Fruit fly (Drosophila melanogaster): Measurements from ENCODE around the gene IntS9.

dm6 chr3L:16097393-16097884 lies 8.0 kb downstream of the IntS9 start, which contains the start of the genes CG13074 and ATPsynbetaL:
- no peak for TF ChIP-seq insv (optimal IDR thresholded peaks at IDR 0.05)
- TF ChIP-seq h (optimal IDR thresholded peaks at IDR 0.05), result no peak
- no peak for TF ChIP-seq ttk (optimal IDR thresholded peaks at IDR 0.05)
- TF ChIP-seq Sin3A (optimal IDR thresholded peaks at IDR 0.05), result no peak
- no peak for TF ChIP-seq psq (optimal IDR thresholded peaks at IDR 0.05)

Measured in Kc167 (cell line).